Worm (Caenorhabditis elegans) whole organism, L1 larva: ENCODE data around the gene nspg-9.
"Not testable (repeated sequence)": the region's sequence is repeated elsewhere in the genome, so short reads cannot be mapped to it uniquely, and the experiment has no call there.

Source experiments
- C34B4.2 ChIP-seq: sonication (generic microtip); optimal IDR thresholded peaks from 2 replicates; lab custom pipeline; 2017; ENCODE audit warnings: mild to moderate bottlenecking, missing genetic modification characterization, missing compliant biosample characterization
- F16B12.6 ChIP-seq: fragments of 150-350 bp; optimal IDR thresholded peaks from 2 replicates; lab custom pipeline; 2014; ENCODE audit warnings: missing biosample characterization, missing genetic modification characterization
- blmp-1 ChIP-seq: fragments of 150-350 bp; optimal IDR thresholded peaks from 2 replicates; lab custom pipeline; 2014; ENCODE audit warnings: missing biosample characterization, missing genetic modification characterization
- ceh-63 ChIP-seq: fragments of 200-800 bp; sonication (Bioruptor generic); optimal IDR thresholded peaks from 2 replicates; lab custom pipeline; 2018; ENCODE audit warnings: mild to moderate bottlenecking, missing genetic modification characterization, missing compliant biosample characterization
- ceh-82 ChIP-seq, 3 experiments: fragments of 150-350 bp in 1 of 3; sonication (generic microtip) in 2 of 3; optimal IDR thresholded peaks; 2 replicates each; lab custom pipeline; 2014 to 2017; ENCODE audit warnings: missing biosample characterization in 3 of 3, missing genetic modification characterization in 3 of 3
- ceh-90 ChIP-seq: sonication (generic microtip); optimal IDR thresholded peaks from 2 replicates; lab custom pipeline; 2016; ENCODE audit warnings: missing genetic modification characterization, missing compliant biosample characterization
- dsc-1 ChIP-seq: sonication (generic microtip); optimal IDR thresholded peaks from 2 replicates; lab custom pipeline; 2016; ENCODE audit warnings: mild to moderate bottlenecking, missing genetic modification characterization, missing compliant biosample characterization
- efl-1 ChIP-seq, 4 experiments: fragments of 150-350 bp; optimal IDR thresholded peaks in 3 of 4; peaks in 1 of 4; 1 replicate in 1 of 4; 2 replicates in 3 of 4; lab custom pipeline; 2014; ENCODE audit warnings: missing biosample characterization in 2 of 4, missing genetic modification characterization in 2 of 4, missing genetic modification reagents in 2 of 4
- egl-27 ChIP-seq, 2 experiments: fragments of 150-350 bp in 1 of 2; sonication (generic microtip); optimal IDR thresholded peaks; 3 replicates each; lab custom pipeline; 2017 to 2018; ENCODE audit warnings: missing biosample characterization in 2 of 2, missing genetic modification characterization in 2 of 2, missing genetic modification reagents in 2 of 2
- elt-2 ChIP-seq: sonication (generic microtip); optimal IDR thresholded peaks from 2 replicates; lab custom pipeline; 2016; ENCODE audit warnings: missing genetic modification characterization, mild to moderate bottlenecking, inconsistent platforms, missing compliant biosample characterization, missing genetic modification reagents
- elt-3 ChIP-seq, 6 experiments: fragments of 150-350 bp in 1 of 6; sonication (generic microtip); optimal IDR thresholded peaks; 2 replicates each; lab custom pipeline; 2017 to 2018; ENCODE audit warnings: missing biosample characterization in 6 of 6, missing genetic modification characterization in 6 of 6, inconsistent platforms in 1 of 6
- fkh-8 ChIP-seq: sonication (generic microtip); optimal IDR thresholded peaks from 2 replicates; lab custom pipeline; 2016; ENCODE audit warnings: mild to moderate bottlenecking, missing genetic modification characterization, missing compliant biosample characterization
- grh-1 ChIP-seq: fragments of 200-800 bp; sonication (Bioruptor generic); IDR thresholded peaks from 2 replicates; pipeline ENCODE4 v1.3.6; 2022; ENCODE audit warnings: missing genetic modification reagents, missing genetic modification characterization, missing compliant biosample characterization
- hlh-17 ChIP-seq: fragments of 200-800 bp; sonication (Bioruptor generic); optimal IDR thresholded peaks from 2 replicates; lab custom pipeline; 2018; ENCODE audit warnings: missing genetic modification characterization, mild to moderate bottlenecking, missing compliant biosample characterization, moderate library complexity, borderline replicate concordance
- lin-14 ChIP-seq: fragments of 200-800 bp; sonication (Bioruptor generic); optimal IDR thresholded peaks from 2 replicates; lab custom pipeline; 2018; ENCODE audit warnings: mild to moderate bottlenecking, missing genetic modification characterization, moderate library complexity, missing compliant biosample characterization
- lin-35 ChIP-seq, 2 experiments: fragments of 150-350 bp; optimal IDR thresholded peaks; 2 replicates each; lab custom pipeline; 2014; ENCODE audit warnings: missing biosample characterization in 2 of 2, missing genetic modification characterization in 2 of 2, missing genetic modification reagents in 2 of 2
- lin-39 ChIP-seq: fragments of 150-350 bp; optimal IDR thresholded peaks from 2 replicates; lab custom pipeline; 2014; ENCODE audit warnings: missing biosample characterization, missing genetic modification reagents, missing genetic modification characterization
- mab-9 ChIP-seq: fragments of 200-800 bp; sonication (Bioruptor generic); IDR thresholded peaks from 2 replicates; pipeline ENCODE4 v1.3.6; 2022; ENCODE audit warnings: missing genetic modification reagents, missing genetic modification characterization, missing compliant biosample characterization
- nhr-19 ChIP-seq: fragments of 200-800 bp; sonication (Bioruptor generic); conservative IDR thresholded peaks from 2 replicates; pipeline ENCODE4 v1.3.6; 2022; ENCODE audit warnings: missing genetic modification characterization, missing compliant biosample characterization
- nhr-20 ChIP-seq: sonication (generic microtip); optimal IDR thresholded peaks from 2 replicates; lab custom pipeline; 2016; ENCODE audit warnings: mild to moderate bottlenecking, missing genetic modification characterization, missing compliant biosample characterization
- nhr-71 ChIP-seq: sonication (generic microtip); optimal IDR thresholded peaks from 2 replicates; lab custom pipeline; 2016; ENCODE audit warnings: mild to moderate bottlenecking, missing genetic modification characterization, moderate library complexity, missing compliant biosample characterization
- nhr-77 ChIP-seq: fragments of 150-350 bp; optimal IDR thresholded peaks from 2 replicates; lab custom pipeline; 2014; ENCODE audit warnings: missing biosample characterization, missing genetic modification characterization
- nhr-85 ChIP-seq: sonication (generic microtip); peaks from one replicate; lab custom pipeline; 2016; ENCODE audit warnings: missing genetic modification characterization, inconsistent platforms, missing compliant biosample characterization
- pax-3 ChIP-seq: fragments of 200-800 bp; sonication (Bioruptor generic); optimal IDR thresholded peaks from 2 replicates; lab custom pipeline; 2018; ENCODE audit warnings: mild to moderate bottlenecking, missing genetic modification characterization, moderate library complexity, missing compliant biosample characterization
- snu-23 ChIP-seq: sonication (generic microtip); optimal IDR thresholded peaks from 2 replicates; lab custom pipeline; 2016; ENCODE audit warnings: missing genetic modification characterization, missing compliant biosample characterization
- sox-4 ChIP-seq: sonication (generic microtip); optimal IDR thresholded peaks from 2 replicates; lab custom pipeline; 2016; ENCODE audit warnings: missing genetic modification characterization, missing compliant biosample characterization
- sup-37 ChIP-seq: fragments of 200-800 bp; sonication (Bioruptor generic); optimal IDR thresholded peaks from 2 replicates; lab custom pipeline; 2018; ENCODE audit warnings: mild to moderate bottlenecking, missing genetic modification characterization, missing compliant biosample characterization
- tbx-2 ChIP-seq: sonication (generic microtip); optimal IDR thresholded peaks from 2 replicates; lab custom pipeline; 2016; ENCODE audit warnings: missing genetic modification characterization, missing compliant biosample characterization
- tlp-1 ChIP-seq: fragments of 150-350 bp; optimal IDR thresholded peaks from 2 replicates; lab custom pipeline; 2014; ENCODE audit warnings: missing biosample characterization, missing genetic modification characterization
- unc-30 ChIP-seq: sonication (generic microtip); optimal IDR thresholded peaks from 2 replicates; lab custom pipeline; 2017; ENCODE audit warnings: missing biosample characterization, missing genetic modification characterization
- unc-62 ChIP-seq: fragments of 150-350 bp; optimal IDR thresholded peaks from 2 replicates; lab custom pipeline; 2014; ENCODE audit warnings: missing biosample characterization, missing genetic modification reagents, missing genetic modification characterization
- xbp-1 ChIP-seq: sonication (generic microtip); optimal IDR thresholded peaks from 2 replicates; lab custom pipeline; 2016; ENCODE audit warnings: missing genetic modification characterization, missing compliant biosample characterization
- zip-4 ChIP-seq: fragments of 200-800 bp; sonication (Bioruptor generic); optimal IDR thresholded peaks from 2 replicates; lab custom pipeline; 2018; ENCODE audit warnings: mild to moderate bottlenecking, missing genetic modification characterization, moderate library complexity, missing compliant biosample characterization
- ztf-4 ChIP-seq: fragments of 150-350 bp; optimal IDR thresholded peaks from 2 replicates; lab custom pipeline; 2014; ENCODE audit warnings: missing biosample characterization, missing genetic modification characterization

nspg-9 gene

DNA sequence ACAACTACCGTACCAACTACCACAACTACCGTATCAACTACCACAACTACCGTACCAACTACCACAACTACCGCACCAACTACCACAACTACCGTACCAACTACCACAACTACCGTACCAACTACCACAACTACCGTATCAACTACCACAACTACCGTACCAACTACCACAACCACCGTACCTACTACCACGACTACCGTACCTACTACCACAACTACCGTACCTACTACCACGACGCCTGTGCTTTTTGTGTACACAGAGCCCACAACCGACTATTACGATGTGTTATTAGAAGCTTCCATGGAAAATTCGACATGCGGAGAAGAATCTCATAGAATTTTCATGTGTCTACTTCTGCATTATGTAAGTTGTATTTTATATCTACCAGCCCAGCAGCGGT lies 29.3 kb upstream of the nspg-9 start, which contains the start of gene F55B11.5:
Gene F55B11.5, plus strand, starts transcription at position 301 of the 400 bp plus-strand sequence.
- TF ChIP-seq tbx-2; ceh-63 (GFP tag; lab: Kevin White, UChicago); sox-4: not testable (repeated sequence)

DNA sequence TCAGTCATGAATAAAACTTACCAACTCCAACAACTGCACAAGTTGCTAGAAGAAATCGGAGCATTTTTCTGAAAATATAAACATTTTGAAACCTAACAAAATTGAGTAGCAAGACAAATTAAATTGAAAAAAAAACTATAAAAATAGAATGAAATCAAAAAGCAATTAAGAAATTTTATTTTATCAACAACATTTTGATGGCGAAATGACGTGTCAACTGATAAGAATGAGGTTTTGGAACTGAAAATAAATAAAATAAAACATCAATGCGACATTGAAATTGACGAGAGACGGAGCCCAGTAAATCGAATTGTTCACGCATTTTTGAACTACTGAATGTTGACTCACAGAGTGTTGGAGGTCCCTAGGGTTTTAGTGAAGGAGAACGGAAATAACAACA lies 25.8 kb upstream of the nspg-9 start, which contains the start of gene F55B11.4:
Gene F55B11.4, minus strand, starts transcription at position 68 of the 400 bp plus-strand sequence.
- TF ChIP-seq snu-23 (GFP tag; lab: Kevin White, UChicago) = no peak
- no peak for TF ChIP-seq efl-1 (optimal IDR thresholded peaks at IDR 0.05; lab: Kevin White, UChicago)
- peak in 1 of 2 experiments; percentile 64 for TF ChIP-seq efl-1 (GFP tag; optimal IDR thresholded peaks at IDR 0.05 in 1 of 2; lab: Kevin White, UChicago)
- TF ChIP-seq elt-2 (tag; lab: Kevin White, UChicago) = peak; percentile 83
- TF ChIP-seq nhr-85 (tag; lab: Kevin White, UChicago) = peak; percentile 21
- no peak for TF ChIP-seq zip-4 (GFP tag; lab: Kevin White, UChicago)
- TF ChIP-seq, all 84 proteins: peak for 3

DNA sequence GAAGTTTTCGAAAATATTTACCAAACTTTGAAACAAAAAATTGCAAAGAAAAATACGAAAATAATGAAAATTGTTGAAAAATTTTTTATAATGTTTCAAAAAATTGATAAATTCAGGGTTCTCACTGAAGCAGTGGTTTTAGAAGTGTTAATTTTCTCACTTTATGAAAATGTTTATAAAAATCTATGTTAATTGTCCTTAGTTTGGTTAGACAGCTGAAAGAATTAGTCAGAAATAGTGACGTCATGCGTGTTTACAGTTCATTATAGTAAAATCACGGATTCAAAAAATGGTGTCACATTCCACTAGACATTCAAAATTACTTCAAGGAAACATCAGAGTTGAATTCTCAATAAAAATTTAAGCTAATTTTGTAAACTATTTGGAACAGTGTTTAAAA lies 20.8 kb upstream of the nspg-9 start:
- TF ChIP-seq fkh-8 (tag; lab: Kevin White, UChicago) (no peak), blmp-1 (no peak)
- TF ChIP-seq, all 84 proteins: peak for 0

DNA sequence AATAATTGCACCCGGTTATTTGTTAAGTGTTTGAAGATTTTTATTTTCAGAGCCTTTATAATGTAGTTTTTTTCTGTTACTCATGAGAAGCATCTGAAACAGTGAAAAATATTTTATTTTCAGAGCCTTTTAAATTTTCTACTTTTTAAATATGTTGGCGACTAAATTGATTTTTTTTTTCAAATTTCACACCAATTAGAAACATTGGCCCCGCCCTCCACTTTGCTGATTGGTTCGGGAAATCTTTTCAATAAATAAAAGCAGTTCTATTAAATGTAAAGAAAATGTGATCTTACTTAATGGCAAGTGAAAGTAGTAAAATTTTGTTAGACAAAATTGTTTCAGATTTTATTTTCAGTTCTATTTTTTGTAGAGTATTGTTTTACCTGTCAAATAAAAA lies 19.3 kb upstream of the nspg-9 start:
- TF ChIP-seq fkh-8 (tag; lab: Kevin White, UChicago) (no peak), nhr-19 (GFP tag; lab: Robert Waterston, UW) (no peak), nhr-71 (tag; lab: Kevin White, UChicago) (no peak), unc-62 (GFP tag; lab: Kevin White, UChicago) (no peak), ceh-82 (tag; optimal IDR thresholded peaks at IDR 0.05; lab: Kevin White, UChicago) (no peak), ztf-4 (no peak), dsc-1 (no peak), hlh-17 (GFP tag; lab: Kevin White, UChicago) (no peak), tlp-1 (tag; lab: Kevin White, UChicago) (no peak), elt-3 (tag; optimal IDR thresholded peaks at IDR 0.05; lab: Kevin White, UChicago) (no peak), C34B4.2 (tag; lab: Kevin White, UChicago) (no peak), lin-14 (no peak), unc-30 (tag; lab: Kevin White, UChicago) (no peak), nhr-20 (tag; lab: Kevin White, UChicago) (no peak), pax-3 (tag; lab: Kevin White, UChicago) (no peak), nhr-77 (tag; lab: Kevin White, UChicago) (no peak), lin-39 (tag; lab: Kevin White, UChicago) (no peak)

DNA sequence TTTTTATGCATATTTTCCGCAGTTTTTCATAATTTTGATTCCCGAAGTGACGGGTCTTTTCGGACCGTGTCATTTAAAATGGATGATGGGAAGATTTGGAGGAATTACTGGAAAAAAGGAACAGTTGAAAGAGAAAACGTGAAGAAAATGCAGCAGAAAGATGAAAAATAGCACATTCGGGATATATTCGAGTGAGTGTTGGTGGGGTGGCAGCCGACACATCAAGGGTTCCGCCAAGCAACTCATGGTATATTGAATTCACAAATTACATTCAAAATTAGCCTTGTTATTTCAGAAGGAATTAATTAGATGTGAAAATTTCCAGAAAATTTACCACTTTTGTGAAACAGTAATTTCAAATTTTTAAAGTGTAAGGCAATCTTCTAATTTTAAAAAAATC lies 12.6 kb upstream of the nspg-9 start, which contains the start of gene tra-3:
Gene tra-3, minus strand, starts transcription at position 107 of the 400 bp plus-strand sequence.
- TF ChIP-seq elt-2 (tag; lab: Kevin White, UChicago) (no peak), egl-27 (tag; optimal IDR thresholded peaks at IDR 0.05; lab: Kevin White, UChicago) (no peak), lin-35 (GFP tag; optimal IDR thresholded peaks at IDR 0.05; lab: Kevin White, UChicago) (no peak), xbp-1 (no peak), grh-1 (GFP tag; lab: Robert Waterston, UW) (no peak), mab-9 (no peak), ceh-90 (tag; lab: Kevin White, UChicago) (no peak), nhr-85 (tag; lab: Kevin White, UChicago) (no peak), tbx-2 (no peak), sup-37 (GFP tag; lab: Kevin White, UChicago) (no peak), F16B12.6 (tag; lab: Kevin White, UChicago) (no peak), hlh-17 (GFP tag; lab: Kevin White, UChicago) (no peak), snu-23 (GFP tag; lab: Kevin White, UChicago) (no peak)
